Fruit fly (Drosophila melanogaster) whole organism, embryonic: Measurements from ENCODE around the gene Bx42.

Experiments
- Antp ChIP-seq: fragments of 200-800 bp; sonication (Bioruptor generic); optimal IDR thresholded peaks from 3 replicates; lab custom pipeline; 2016; ENCODE audit warnings: missing biosample characterization, missing genetic modification characterization
- Atf6 ChIP-seq: fragments of 200-800 bp; sonication (Bioruptor generic); IDR thresholded peaks from 2 replicates; pipeline ENCODE4 v1.3.6; 2022; ENCODE audit warnings: missing biosample characterization, missing genetic modification characterization
- CG11456 ChIP-seq: fragments of 200-800 bp; sonication (Bioruptor generic); IDR thresholded peaks from 3 replicates; pipeline ENCODE4 v1.3.6; 2022; ENCODE audit warnings: missing biosample characterization, missing genetic modification characterization
- CG11695 ChIP-seq: fragments of 200-800 bp; sonication (Bioruptor generic); IDR thresholded peaks from 3 replicates; pipeline ENCODE4 v1.3.6; 2022; ENCODE audit warnings: missing biosample characterization, missing genetic modification characterization
- CG12071 ChIP-seq: fragments of 200-800 bp; sonication (Bioruptor generic); optimal IDR thresholded peaks from 3 replicates; lab custom pipeline; 2018; ENCODE audit warnings: missing biosample characterization, mild to moderate bottlenecking, missing genetic modification characterization
- CG12659 ChIP-seq: fragments of 200-800 bp; sonication (Bioruptor generic); optimal IDR thresholded peaks from 3 replicates; lab custom pipeline; 2017; ENCODE audit warnings: mild to moderate bottlenecking, missing biosample characterization, missing genetic modification reagents, missing genetic modification characterization
- CG12769 ChIP-seq: fragments of 200-800 bp; sonication (Bioruptor generic); optimal IDR thresholded peaks from 2 replicates; lab custom pipeline; 2019; ENCODE audit warnings: missing biosample characterization, mild to moderate bottlenecking, missing genetic modification characterization, moderate library complexity
- CG13123 ChIP-seq: fragments of 200-800 bp; sonication (Bioruptor generic); optimal IDR thresholded peaks from 2 replicates; lab custom pipeline; 2016; ENCODE audit warnings: missing biosample characterization, missing genetic modification characterization
- CG13424 ChIP-seq: fragments of 200-800 bp; sonication (Bioruptor generic); optimal IDR thresholded peaks from 2 replicates; lab custom pipeline; 2019; ENCODE audit warnings: missing biosample characterization, mild to moderate bottlenecking, missing genetic modification characterization, moderate library complexity
- CG14050 ChIP-seq: fragments of 200-800 bp; sonication (Bioruptor generic); IDR thresholded peaks from 3 replicates; pipeline ENCODE4 v1.3.6; 2022; ENCODE audit warnings: missing biosample characterization, missing genetic modification characterization
- CG14441 ChIP-seq: fragments of 200-800 bp; sonication (Bioruptor generic); IDR thresholded peaks from 2 replicates; pipeline ENCODE4 v1.3.6; 2022; ENCODE audit warnings: missing biosample characterization, missing genetic modification characterization
- CG15269 ChIP-seq: fragments of 200-800 bp; sonication (Bioruptor generic); optimal IDR thresholded peaks from 2 replicates; lab custom pipeline; 2018; ENCODE audit warnings: missing biosample characterization, mild to moderate bottlenecking, missing genetic modification characterization, moderate library complexity
- CG17361 ChIP-seq: fragments of 200-800 bp; sonication (Bioruptor generic); IDR thresholded peaks from 3 replicates; pipeline ENCODE4 v1.3.6; 2022; ENCODE audit warnings: missing biosample characterization, missing genetic modification characterization
- CG18262 ChIP-seq: fragments of 200-800 bp; optimal IDR thresholded peaks from 3 replicates; lab custom pipeline; 2019; ENCODE audit warnings: missing biosample characterization, mild to moderate bottlenecking, missing genetic modification characterization, moderate library complexity
- CG2678 ChIP-seq: fragments of 200-800 bp; sonication (Bioruptor generic); optimal IDR thresholded peaks from 3 replicates; lab custom pipeline; 2019; ENCODE audit warnings: missing biosample characterization, mild to moderate bottlenecking, missing genetic modification characterization, moderate library complexity
- CG2712 ChIP-seq: fragments of 200-800 bp; optimal IDR thresholded peaks from 3 replicates; lab custom pipeline; 2019; ENCODE audit warnings: missing biosample characterization, mild to moderate bottlenecking, missing genetic modification characterization, moderate library complexity
- CG30403 ChIP-seq: fragments of 200-800 bp; sonication (Bioruptor generic); optimal IDR thresholded peaks from 3 replicates; lab custom pipeline; 2016; ENCODE audit warnings: missing biosample characterization, missing genetic modification characterization
- CG31441 ChIP-seq: fragments of 200-800 bp; sonication (Bioruptor generic); IDR thresholded peaks from 2 replicates; pipeline ENCODE4 v1.3.6; 2022; ENCODE audit warnings: missing biosample characterization, missing genetic modification characterization
- CG32532 ChIP-seq: fragments of 200-800 bp; sonication (Bioruptor generic); IDR thresholded peaks from 2 replicates; pipeline ENCODE4 v1.3.6; 2022; ENCODE audit warnings: missing biosample characterization, missing genetic modification characterization
- CG34422 ChIP-seq: fragments of 200-800 bp; sonication (Bioruptor generic); IDR thresholded peaks from 3 replicates; pipeline ENCODE4 v1.3.6; 2022; ENCODE audit warnings: missing biosample characterization, missing genetic modification characterization
- CG3995 ChIP-seq: fragments of 200-800 bp; sonication (Bioruptor generic); optimal IDR thresholded peaks from 3 replicates; lab custom pipeline; 2016; ENCODE audit warnings: missing biosample characterization, missing genetic modification characterization
- CG6689 ChIP-seq: fragments of 200-800 bp; sonication (Bioruptor generic); IDR thresholded peaks from 2 replicates; pipeline ENCODE4 v1.3.6; 2022; ENCODE audit warnings: missing biosample characterization, missing genetic modification characterization
- CG9215 ChIP-seq: fragments of 200-800 bp; sonication (Bioruptor generic); IDR thresholded peaks from 2 replicates; pipeline ENCODE4 v1.3.6; 2022; ENCODE audit warnings: missing biosample characterization, missing genetic modification characterization
- CG9817 ChIP-seq: fragments of 200-800 bp; sonication (Bioruptor generic); optimal IDR thresholded peaks from 2 replicates; lab custom pipeline; 2018; ENCODE audit warnings: missing biosample characterization, mild to moderate bottlenecking, missing genetic modification characterization, moderate library complexity
- D19A ChIP-seq: fragments of 200-800 bp; optimal IDR thresholded peaks from 3 replicates; lab custom pipeline; 2019; ENCODE audit warnings: missing biosample characterization, mild to moderate bottlenecking, missing genetic modification characterization, moderate library complexity
- Dek ChIP-seq: fragments of 200-800 bp; sonication (Bioruptor generic); optimal IDR thresholded peaks from 3 replicates; lab custom pipeline; 2019; ENCODE audit warnings: missing biosample characterization, mild to moderate bottlenecking, missing genetic modification characterization, moderate library complexity
- Drgx ChIP-seq: fragments of 200-800 bp; sonication (Bioruptor generic); IDR thresholded peaks from 2 replicates; pipeline ENCODE4 v1.3.6; 2022; ENCODE audit warnings: missing biosample characterization, missing genetic modification characterization
- Gsc ChIP-seq: fragments of 200-800 bp; sonication (Bioruptor generic); IDR thresholded peaks from 2 replicates; pipeline ENCODE4 v1.3.6; 2022; ENCODE audit warnings: missing biosample characterization, missing genetic modification characterization
- HLH3B ChIP-seq: fragments of 200-800 bp; sonication (Bioruptor generic); IDR thresholded peaks from 2 replicates; pipeline ENCODE4 v1.3.6; 2022; ENCODE audit warnings: missing biosample characterization, missing genetic modification characterization
- HLH54F ChIP-seq: fragments of 200-800 bp; sonication (Bioruptor generic); optimal IDR thresholded peaks from 3 replicates; lab custom pipeline; 2016; ENCODE audit warnings: missing biosample characterization, missing genetic modification characterization
- Hmr ChIP-seq: fragments of 200-800 bp; sonication (Bioruptor generic); optimal IDR thresholded peaks from 3 replicates; lab custom pipeline; 2017; ENCODE audit warnings: mild to moderate bottlenecking, missing biosample characterization, missing genetic modification reagents, missing genetic modification characterization
- Ptx1 ChIP-seq: fragments of 200-800 bp; sonication (Bioruptor generic); IDR thresholded peaks from 2 replicates; pipeline ENCODE4 v1.3.6; 2022; ENCODE audit warnings: missing biosample characterization, missing genetic modification characterization
- Trl ChIP-seq, 3 experiments: fragments of >200 bp in 2 of 3; fragments of 200-800 bp in 1 of 3; sonication (Bioruptor generic) in 1 of 3; optimal IDR thresholded peaks; 2 replicates in 1 of 3; 3 replicates in 2 of 3; lab custom pipeline; 2016 to 2017; ENCODE audit warnings: missing biosample characterization in 1 of 3, missing genetic modification characterization in 1 of 3
- Xrp1 ChIP-seq: fragments of 200-800 bp; sonication (Bioruptor generic); IDR thresholded peaks from 2 replicates; pipeline ENCODE4 v1.3.6; 2022; ENCODE audit warnings: missing biosample characterization, missing genetic modification characterization
- al ChIP-seq: fragments of 200-800 bp; sonication (Bioruptor generic); IDR thresholded peaks from 2 replicates; pipeline ENCODE4 v1.3.6; 2022; ENCODE audit warnings: missing biosample characterization, missing genetic modification characterization
- ap ChIP-seq: fragments of 200-800 bp; sonication (Bioruptor generic); IDR thresholded peaks from 2 replicates; pipeline ENCODE4 v1.3.6; 2022; ENCODE audit warnings: missing biosample characterization, missing genetic modification characterization
- corto ChIP-seq: fragments of 200-800 bp; sonication (Bioruptor generic); optimal IDR thresholded peaks from 2 replicates; lab custom pipeline; 2016; ENCODE audit warnings: missing biosample characterization, mild to moderate bottlenecking, missing genetic modification characterization, moderate library complexity
- dmrt99B ChIP-seq: fragments of 200-800 bp; sonication (Bioruptor generic); optimal IDR thresholded peaks from 2 replicates; lab custom pipeline; 2018; ENCODE audit warnings: missing biosample characterization, mild to moderate bottlenecking, missing genetic modification characterization, moderate library complexity
- esg ChIP-seq: fragments of 200-800 bp; sonication (Bioruptor generic); conservative IDR thresholded peaks from 2 replicates; pipeline ENCODE4 v1.3.6; 2022; ENCODE audit warnings: missing biosample characterization, missing genetic modification characterization
- gem ChIP-seq: fragments of 200-800 bp; sonication (Bioruptor generic); optimal IDR thresholded peaks from 2 replicates; lab custom pipeline; 2019; ENCODE audit warnings: missing biosample characterization, mild to moderate bottlenecking, missing genetic modification characterization, moderate library complexity
- klu ChIP-seq: fragments of 200-800 bp; sonication (Bioruptor generic); IDR thresholded peaks from 2 replicates; pipeline ENCODE4 v1.3.6; 2022; ENCODE audit warnings: missing biosample characterization, missing genetic modification characterization
- otp ChIP-seq: fragments of 200-800 bp; sonication (Bioruptor generic); IDR thresholded peaks from 3 replicates; pipeline ENCODE4, ENCODE4 v1.3.6; 2022; ENCODE audit warnings: missing biosample characterization, missing genetic modification characterization
- pan ChIP-seq, 4 experiments: fragments of >200 bp in 3 of 4; fragments of 200-800 bp in 1 of 4; sonication (Bioruptor generic) in 1 of 4; optimal IDR thresholded peaks in 3 of 4; IDR thresholded peaks in 1 of 4; 2 replicates each; pipeline versions ENCODE4 v1.3.6 to Lab custom; 2017 to 2022; ENCODE audit warnings: missing biosample characterization in 2 of 4, missing genetic modification characterization in 2 of 4, mixed read lengths in 1 of 4
- slbo ChIP-seq: fragments of 200-800 bp; sonication (Bioruptor generic); IDR thresholded peaks from 2 replicates; pipeline ENCODE4 v1.3.6; 2022; ENCODE audit warnings: missing biosample characterization, missing genetic modification characterization
- sob ChIP-seq: fragments of 200-800 bp; sonication (Bioruptor generic); IDR thresholded peaks from 2 replicates; pipeline ENCODE4 v1.3.6; 2022; ENCODE audit warnings: missing biosample characterization, missing genetic modification characterization
- stc ChIP-seq: fragments of 200-800 bp; sonication (Bioruptor generic); IDR thresholded peaks from 2 replicates; pipeline ENCODE4 v1.3.6; 2022; ENCODE audit warnings: missing biosample characterization, missing genetic modification characterization
- tin ChIP-seq: fragments of 200-800 bp; sonication (Bioruptor generic); optimal IDR thresholded peaks from 3 replicates; lab custom pipeline; 2016; ENCODE audit warnings: missing biosample characterization, missing genetic modification characterization
- ttk ChIP-seq: fragments of 200-800 bp; sonication (Bioruptor generic); IDR thresholded peaks from 2 replicates; pipeline ENCODE4 v2.1.2; 2022; ENCODE audit warnings: missing biosample characterization, missing genetic modification characterization
- zen ChIP-seq: fragments of 200-800 bp; sonication (Bioruptor generic); optimal IDR thresholded peaks from 3 replicates; lab custom pipeline; 2018; ENCODE audit warnings: missing biosample characterization, mild to moderate bottlenecking, missing genetic modification characterization, moderate library complexity

The Bx42 gene

DNA sequence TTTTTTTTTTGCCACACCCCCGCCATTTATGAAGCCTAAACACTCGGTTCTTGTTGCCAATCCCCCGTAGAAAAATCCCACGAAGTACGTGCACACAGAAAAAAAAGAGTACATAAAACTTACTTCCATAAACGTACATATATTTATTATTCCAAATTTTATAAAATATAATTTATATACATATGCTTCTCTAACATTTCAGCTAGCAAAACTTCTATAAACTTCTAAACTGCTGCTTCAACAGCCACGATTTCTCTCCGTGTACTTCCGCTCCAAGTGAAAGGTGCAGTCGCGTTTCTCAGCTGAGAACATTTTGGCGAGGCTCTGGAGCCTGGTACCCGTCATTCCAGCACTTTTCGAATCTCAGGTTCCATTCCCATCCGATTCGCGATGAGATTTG, 43.7 kb downstream of the Bx42 start (continued):
- TF ChIP-seq gem (tag; lab: Kevin White, UChicago) (peak; percentile 53), CG9215 (GFP tag; lab: Robert Waterston, UW) (no peak), CG17361 (GFP tag; lab: Robert Waterston, UW) (0 out of 3 replicates have a peak, but pooled peaks have one; percentile 10), esg (peak; percentile 26; the same call in 1 of the 2 replicates), pan (optimal IDR thresholded peaks at IDR 0.05; lab: Kevin White, UChicago) (no peak), pan (GFP tag; optimal IDR thresholded peaks at IDR 0.05 in 1 of 2, IDR thresholded peaks at IDR 0.05 in 1 of 2) (peak in 1 of 2 experiments; percentile 31), al (peak; percentile 45; the same call in 1 of the 2 replicates), CG2712 (tag; lab: Kevin White, UChicago) (peak; percentile 52), CG13123 (GFP tag; lab: Kevin White, UChicago) (no peak), CG3995 (GFP tag; lab: Kevin White, UChicago) (no peak), ttk (0 out of 2 replicates have a peak, but pooled peaks have one; percentile 7), HLH54F (no peak), CG31441 (GFP tag; lab: Robert Waterston, UW) (0 out of 2 replicates have a peak, but pooled peaks have one; percentile 27), CG32532 (GFP tag; lab: Robert Waterston, UW) (peak; percentile 49; the same call in 1 of the 2 replicates), CG11695 (GFP tag; lab: Robert Waterston, UW) (peak; percentile 38; the same call in 1 of the 3 replicates), CG15269 (tag; lab: Kevin White, UChicago) (peak; percentile 21), CG12659 (GFP tag; lab: Kevin White, UChicago) (peak; percentile 9), CG12769 (tag; lab: Kevin White, UChicago) (peak; percentile 7), dmrt99B (tag; lab: Kevin White, UChicago) (peak; percentile 41), CG18262 (peak; percentile 23), slbo (peak; percentile 65), Trl (optimal IDR thresholded peaks at IDR 0.05; lab: Kevin White, UChicago) (no peak), Trl (GFP tag; optimal IDR thresholded peaks at IDR 0.05; lab: Kevin White, UChicago) (no peak), Xrp1 (GFP tag; lab: Robert Waterston, UW) (peak; percentile 48; the same call in 1 of the 2 replicates), stc (0 out of 2 replicates have a peak, but pooled peaks have one; percentile 12), Ptx1 (GFP tag; lab: Robert Waterston, UW) (peak; percentile 60), Drgx (GFP tag; lab: Robert Waterston, UW) (peak; percentile 67), klu (GFP tag; lab: Robert Waterston, UW) (0 out of 2 replicates have a peak, but pooled peaks have one; percentile 11), zen (tag; lab: Kevin White, UChicago) (no peak), sob (GFP tag; lab: Robert Waterston, UW) (peak; percentile 53), otp (GFP tag; lab: Robert Waterston, UW) (0 out of 3 replicates have a peak, but pooled peaks have one; percentile 14), CG2678 (tag; lab: Kevin White, UChicago) (peak; percentile 4), Gsc (no peak), Dek (tag; lab: Kevin White, UChicago) (peak; percentile 10), CG12071 (GFP tag; lab: Kevin White, UChicago) (no peak), Hmr (peak; percentile 3), CG14050 (GFP tag; lab: Robert Waterston, UW) (0 out of 3 replicates have a peak, but pooled peaks have one; percentile 11), CG9817 (tag; lab: Kevin White, UChicago) (peak; percentile 8), Atf6 (GFP tag; lab: Robert Waterston, UW) (peak; percentile 53; the same call in 1 of the 2 replicates), ap (peak; percentile 16; the same call in 1 of the 2 replicates), corto (peak; percentile 26), tin (GFP tag; lab: Kevin White, UChicago) (no peak), CG30403 (GFP tag; lab: Kevin White, UChicago) (peak; percentile 13), CG14441 (GFP tag; lab: Robert Waterston, UW) (0 out of 2 replicates have a peak, but pooled peaks have one; percentile 25), CG13424 (tag; lab: Kevin White, UChicago) (peak; percentile 21), CG11456 (GFP tag; lab: Robert Waterston, UW) (peak; percentile 50; the same call in 1 of the 3 replicates), HLH3B (peak; percentile 27; the same call in 1 of the 2 replicates), D19A (tag; lab: Kevin White, UChicago) (no peak), CG6689 (GFP tag; lab: Robert Waterston, UW) (peak; percentile 46), CG34422 (peak; percentile 41; the same call in 2 of the 3 replicates), Antp (GFP tag; lab: Kevin White, UChicago) (no peak)
